Worm (Caenorhabditis elegans): Measurements from ENCODE around the gene C17A2.3.
A peak's percentile ranks its signal among the peaks of the same experiment; 100 is the strongest.

The C17A2.3 gene

ce11 chrII:3843305-3843704, at the start of gene C17A2.3, which contains the start of gene C17A2.7:
Gene C17A2.3, plus strand, starts transcription at chrII:3843609.
Gene C17A2.7, minus strand, starts transcription at chrII:3843405.
- TF ChIP-seq C34F6.9 (tag; optimal IDR thresholded peaks at IDR 0.05): no peak
- no peak for TF ChIP-seq ama-1 (optimal IDR thresholded peaks at IDR 0.05)
- no peak for TF ChIP-seq ceh-16 (tag; optimal IDR thresholded peaks at IDR 0.05)

DNA sequence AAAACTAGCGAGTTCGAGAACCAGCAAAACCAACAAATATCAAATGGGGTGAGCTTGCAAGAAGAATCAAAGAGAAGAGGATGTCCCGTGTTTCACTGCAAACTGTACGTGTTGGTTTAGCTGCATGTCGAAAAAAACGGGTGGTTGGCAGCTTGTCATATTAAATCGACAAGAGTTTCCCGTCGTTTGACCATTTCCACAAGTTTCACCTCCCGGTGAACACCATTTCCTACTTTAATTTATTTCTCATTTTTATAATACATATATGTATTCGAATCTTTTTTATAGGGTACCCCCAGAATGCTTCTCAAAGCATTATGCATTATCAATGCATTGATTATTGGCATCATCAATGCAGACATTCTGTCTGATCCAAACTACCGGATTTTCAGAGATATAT, 48.1 kb upstream of the C17A2.3 start, which contains the start of gene Y8A9A.2:
Gene Y8A9A.2, plus strand, starts transcription at position 301 of the 400 bp plus-strand sequence.
- no peak for TF ChIP-seq R02D3.7 (tag; optimal IDR thresholded peaks at IDR 0.05)
- no peak for TF ChIP-seq crh-2 (tag; optimal IDR thresholded peaks at IDR 0.05)
- no peak for TF ChIP-seq skn-1 (tag; optimal IDR thresholded peaks at IDR 0.05)
- no peak for TF ChIP-seq lin-39 (tag; optimal IDR thresholded peaks at IDR 0.05)
- TF ChIP-seq lin-13 (GFP tag; optimal IDR thresholded peaks at IDR 0.05): no peak
- no peak for TF ChIP-seq snpc-4 (tag; optimal IDR thresholded peaks at IDR 0.05)
- no peak for TF ChIP-seq blmp-1 (tag; optimal IDR thresholded peaks at IDR 0.05; ENCODE audit: insufficient read depth)
- TF ChIP-seq ztf-11 (tag; optimal IDR thresholded peaks at IDR 0.05): no peak
- no peak for TF ChIP-seq mbf-1 (tag; optimal IDR thresholded peaks at IDR 0.05)
- TF ChIP-seq nhr-12 (tag; optimal IDR thresholded peaks at IDR 0.05): no peak
- TF ChIP-seq nhr-237 (tag; optimal IDR thresholded peaks at IDR 0.05): no peak
- TF ChIP-seq Y55F3AM.14 (GFP tag; optimal IDR thresholded peaks at IDR 0.05): no peak

DNA sequence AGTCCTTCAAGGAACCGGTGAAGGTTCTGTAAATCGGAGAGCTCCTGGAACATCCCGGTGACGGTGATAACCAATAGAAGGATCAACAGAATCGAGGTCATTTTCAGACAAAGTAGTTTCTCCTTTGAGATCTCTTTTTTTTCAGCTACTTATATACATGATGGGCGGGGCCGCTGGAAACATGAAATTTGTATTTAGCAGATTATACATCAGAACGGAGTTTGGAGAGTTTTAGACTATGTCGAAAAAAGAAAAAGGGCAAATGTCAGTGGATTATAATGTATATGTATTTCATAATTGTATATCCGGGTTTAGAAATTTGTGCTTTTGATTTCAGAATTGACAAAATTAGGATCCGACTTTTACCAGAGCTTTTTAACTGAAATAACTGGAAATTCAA, 40.2 kb upstream of the C17A2.3 start, which contains the start of gene ins-32:
Gene ins-32, minus strand, starts transcription at position 101 of the 400 bp plus-strand sequence.
- TF ChIP-seq C34F6.9 (tag; optimal IDR thresholded peaks at IDR 0.05): no peak
- no peak for TF ChIP-seq unc-55 (GFP tag; optimal IDR thresholded peaks at IDR 0.05)
- TF ChIP-seq nhr-25 (tag; optimal IDR thresholded peaks at IDR 0.05): no peak
- TF ChIP-seq lin-13 (GFP tag; optimal IDR thresholded peaks at IDR 0.05): no peak
- no peak for TF ChIP-seq aly-2 (tag; optimal IDR thresholded peaks at IDR 0.05)
- TF ChIP-seq ztf-11 (tag; optimal IDR thresholded peaks at IDR 0.05): no peak
- no peak for TF ChIP-seq nhr-10 (tag; optimal IDR thresholded peaks at IDR 0.05)
- TF ChIP-seq mab-5 (tag; optimal IDR thresholded peaks at IDR 0.05): no peak
- TF ChIP-seq zag-1 (tag; optimal IDR thresholded peaks at IDR 0.05): no peak
- TF ChIP-seq nhr-11 (tag; optimal IDR thresholded peaks at IDR 0.05): no peak
- no peak for TF ChIP-seq unc-39 (tag; optimal IDR thresholded peaks at IDR 0.05)
- TF ChIP-seq nhr-237 (tag; optimal IDR thresholded peaks at IDR 0.05): no peak
- no peak for TF ChIP-seq Y55F3AM.14 (GFP tag; optimal IDR thresholded peaks at IDR 0.05)
- no peak for TF ChIP-seq nhr-6 (tag; optimal IDR thresholded peaks at IDR 0.05)
- no peak for TF ChIP-seq nhr-12 (tag; optimal IDR thresholded peaks at IDR 0.05)

ce11 chrII:3805518-3805917, 37.9 kb upstream of the C17A2.3 start:
- TF ChIP-seq nhr-25 (tag; optimal IDR thresholded peaks at IDR 0.05): no peak
- TF ChIP-seq fos-1 (tag; optimal IDR thresholded peaks at IDR 0.05): no peak
- TF ChIP-seq ztf-11 (tag; optimal IDR thresholded peaks at IDR 0.05): no peak
- no peak for TF ChIP-seq unc-62 (GFP tag; optimal IDR thresholded peaks at IDR 0.05)
- no peak for TF ChIP-seq peb-1 (tag; optimal IDR thresholded peaks at IDR 0.05)

ce11 chrII:3806964-3807363, 36.4 kb upstream of the C17A2.3 start, which contains the start of gene F54D10.4:
Gene F54D10.4, minus strand, starts transcription at chrII:3807064.
- TF ChIP-seq nhr-25 (tag; optimal IDR thresholded peaks at IDR 0.05) (no peak), sma-9 (GFP tag; optimal IDR thresholded peaks at IDR 0.05) (no peak), sma-9 (tag; optimal IDR thresholded peaks at IDR 0.05) (no peak), R02D3.7 (tag; optimal IDR thresholded peaks at IDR 0.05) (no peak), crh-2 (tag; optimal IDR thresholded peaks at IDR 0.05) (no peak), dmd-4 (tag; optimal IDR thresholded peaks at IDR 0.05) (no peak), elt-3 (tag; optimal IDR thresholded peaks at IDR 0.05) (no peak), C34F6.9 (tag; optimal IDR thresholded peaks at IDR 0.05) (no peak), nhr-6 (tag; optimal IDR thresholded peaks at IDR 0.05) (no peak), snpc-4 (tag; optimal IDR thresholded peaks at IDR 0.05) (no peak), alr-1 (tag; optimal IDR thresholded peaks at IDR 0.05) (no peak), nhr-23 (tag; optimal IDR thresholded peaks at IDR 0.05) (no peak), lsy-2 (tag; optimal IDR thresholded peaks at IDR 0.05) (no peak), lin-13 (GFP tag; optimal IDR thresholded peaks at IDR 0.05) (no peak)

- TF ChIP-seq unc-62 (GFP tag; optimal IDR thresholded peaks at IDR 0.05) (no peak), mab-5 (tag; optimal IDR thresholded peaks at IDR 0.05) (peak; percentile 39), snpc-4 (tag; optimal IDR thresholded peaks at IDR 0.05) (peak; percentile 38), R02D3.7 (tag; optimal IDR thresholded peaks at IDR 0.05) (peak; percentile 95), nhr-129 (tag; optimal IDR thresholded peaks at IDR 0.05) (peak; percentile 65), zag-1 (tag; optimal IDR thresholded peaks at IDR 0.05) (peak; percentile 9), sem-4 (tag; optimal IDR thresholded peaks at IDR 0.05) (peak; percentile 74), aly-2 (tag; optimal IDR thresholded peaks at IDR 0.05) (no peak), nhr-25 (tag; optimal IDR thresholded peaks at IDR 0.05) (no peak), ceh-82 (tag; optimal IDR thresholded peaks at IDR 0.05) (no peak), ztf-1 (GFP tag; conservative IDR thresholded peaks at IDR 0.05) (no peak), nhr-6 (tag; optimal IDR thresholded peaks at IDR 0.05) (no peak), C34F6.9 (tag; optimal IDR thresholded peaks at IDR 0.05) (peak; percentile 67), ZK546.5 (tag; optimal IDR thresholded peaks at IDR 0.05) (peak; percentile 41), peb-1 (tag; optimal IDR thresholded peaks at IDR 0.05) (no peak), lin-11 (tag; optimal IDR thresholded peaks at IDR 0.05) (peak; percentile 70), mbf-1 (tag; optimal IDR thresholded peaks at IDR 0.05) (no peak), ztf-4 (tag; optimal IDR thresholded peaks at IDR 0.05) (no peak), egl-27 (tag; optimal IDR thresholded peaks at IDR 0.05) (no peak), F13H6.1 (tag; optimal IDR thresholded peaks at IDR 0.05) (peak; percentile 75), lin-13 (GFP tag; optimal IDR thresholded peaks at IDR 0.05) (peak; percentile 84)
These were observed 35.3 kb upstream of the C17A2.3 start, which contains the start of gene F54D10.5 for ce11 chrII:3808104-3808503. Gene F54D10.5, minus strand, starts transcription at chrII:3808177.
